Fruit fly (Drosophila melanogaster) Kc167 (cell line): ENCODE results near the gene CG14110.

Experiments used
- Sin3A ChIP-seq: fragments of >200 bp; optimal IDR thresholded peaks from 2 replicates; lab custom pipeline; 2018; ENCODE audit warnings: missing external identifiers
- h ChIP-seq: fragments of >200 bp; optimal IDR thresholded peaks from 3 replicates; lab custom pipeline; 2018; ENCODE audit warnings: missing external identifiers
- insv ChIP-seq: fragments of >200 bp; optimal IDR thresholded peaks from 3 replicates; lab custom pipeline; 2018; ENCODE audit warnings: missing external identifiers
- psq ChIP-seq: fragments of >200 bp; optimal IDR thresholded peaks from 2 replicates; lab custom pipeline; 2017; ENCODE audit warnings: missing external identifiers
- ttk ChIP-seq: sonication (Bioruptor generic); optimal IDR thresholded peaks from 2 replicates; lab custom pipeline; 2017; ENCODE audit warnings: missing external identifiers

- no peak for TF ChIP-seq insv (lab: Kevin White, UChicago)
- no peak for TF ChIP-seq psq
- no peak for TF ChIP-seq ttk
- no peak for TF ChIP-seq Sin3A (lab: Kevin White, UChicago)
- TF ChIP-seq h (lab: Kevin White, UChicago), result no peak
Measured at dm6 chr3L:13406873-13407272, 22.3 kb downstream of the CG14110 start.
